Worm (Caenorhabditis elegans) whole organism, L1 larva: ENCODE data around the gene wdr-20.

Source experiments
- Y116A8C.19 ChIP-seq: sonication (generic microtip); optimal IDR thresholded peaks from 2 replicates; lab custom pipeline; 2016; ENCODE audit warnings: missing compliant biosample characterization, missing genetic modification characterization, borderline replicate concordance
- ama-1 ChIP-seq: fragments of 150-350 bp; optimal IDR thresholded peaks from 2 replicates; lab custom pipeline; 2014
- ceh-82 ChIP-seq, 3 experiments: fragments of 150-350 bp in 1 of 3; sonication (generic microtip) in 2 of 3; optimal IDR thresholded peaks; 2 replicates each; lab custom pipeline; 2014 to 2017; ENCODE audit warnings: missing biosample characterization in 3 of 3, missing genetic modification characterization in 3 of 3
- egl-13 ChIP-seq: sonication (generic microtip); optimal IDR thresholded peaks from 2 replicates; lab custom pipeline; 2016; ENCODE audit warnings: missing genotype, missing genetic modification reagents, missing genetic modification characterization, missing compliant biosample characterization

- no peak for TF ChIP-seq egl-13 (tag; lab: Kevin White, UChicago)
- no peak for TF ChIP-seq ama-1 (lab: Kevin White, UChicago)
- TF ChIP-seq ceh-82 (tag; optimal IDR thresholded peaks at IDR 0.05; lab: Kevin White, UChicago): no peak
- no peak for TF ChIP-seq Y116A8C.19 (tag; lab: Kevin White, UChicago)
Observed at ce11 chrV:10107309-10107708, 26.6 kb downstream of the wdr-20 start, which contains the start of gene C08B6.11.
